Fruit fly (Drosophila melanogaster) Kc167 (cell line): Measurements from ENCODE around the gene PMP34.

Experiments
- Myc ChIP-seq: fragments of >200 bp; optimal IDR thresholded peaks from 2 replicates; lab custom pipeline; 2017; ENCODE audit warnings: missing external identifiers
- Sin3A ChIP-seq: fragments of >200 bp; optimal IDR thresholded peaks from 2 replicates; lab custom pipeline; 2018; ENCODE audit warnings: missing external identifiers
- h ChIP-seq: fragments of >200 bp; optimal IDR thresholded peaks from 3 replicates; lab custom pipeline; 2018; ENCODE audit warnings: missing external identifiers
- insv ChIP-seq: fragments of >200 bp; optimal IDR thresholded peaks from 3 replicates; lab custom pipeline; 2018; ENCODE audit warnings: missing external identifiers
- psq ChIP-seq: fragments of >200 bp; optimal IDR thresholded peaks from 2 replicates; lab custom pipeline; 2017; ENCODE audit warnings: missing external identifiers
- ttk ChIP-seq: sonication (Bioruptor generic); optimal IDR thresholded peaks from 2 replicates; lab custom pipeline; 2017; ENCODE audit warnings: missing external identifiers

Gene PMP34

DNA sequence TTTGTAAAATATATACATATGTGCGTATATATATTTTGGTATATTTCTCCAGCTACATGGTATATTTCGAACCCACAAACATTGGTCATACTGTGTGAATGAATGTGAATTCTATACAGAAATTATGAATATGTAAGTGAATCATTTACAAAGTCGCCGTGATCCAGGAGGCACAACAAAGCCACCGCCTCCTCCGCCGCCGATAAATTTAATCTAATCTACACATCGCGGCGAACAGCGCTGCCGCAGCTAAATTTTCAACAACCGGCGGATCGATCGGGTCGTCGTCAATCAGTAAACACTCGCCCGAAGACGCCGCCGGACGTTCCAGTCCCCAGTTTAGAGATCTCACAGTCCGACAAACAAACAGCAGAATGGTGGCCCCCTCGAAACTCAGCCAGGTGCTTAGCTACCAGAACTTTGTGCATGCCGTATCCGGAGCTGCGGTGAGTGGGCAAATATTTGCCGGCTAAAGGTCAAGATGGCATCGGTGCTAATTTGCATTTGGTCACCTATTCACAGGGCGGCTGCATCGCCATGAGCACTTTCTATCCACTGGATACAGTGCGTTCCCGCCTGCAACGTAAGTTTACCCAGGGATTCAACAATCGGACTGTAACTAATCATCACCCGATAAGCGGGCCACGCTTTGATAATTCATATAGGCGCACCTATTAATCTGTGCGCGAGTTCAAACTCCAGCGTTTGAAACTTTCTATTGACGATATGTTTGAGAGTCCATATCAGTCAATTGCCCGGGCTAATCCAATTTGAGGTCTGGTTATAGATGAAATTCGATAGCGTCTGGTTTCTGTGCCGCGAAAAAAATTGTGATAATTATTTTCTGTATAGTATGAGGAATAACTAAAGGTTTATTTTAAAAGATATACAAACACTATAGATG is at the start of gene PMP34:
PMP34 (plus strand) TSS at position 79 of the 904 bp plus-strand sequence.
- TF ChIP-seq h (lab: Kevin White, UChicago) (no peak), Sin3A (lab: Kevin White, UChicago) (no peak), ttk (lab: Kevin White, UChicago) (no peak), Myc (lab: Kevin White, UChicago) (no peak), psq (lab: Kevin White, UChicago) (no peak), insv (lab: Kevin White, UChicago) (no peak)

DNA sequence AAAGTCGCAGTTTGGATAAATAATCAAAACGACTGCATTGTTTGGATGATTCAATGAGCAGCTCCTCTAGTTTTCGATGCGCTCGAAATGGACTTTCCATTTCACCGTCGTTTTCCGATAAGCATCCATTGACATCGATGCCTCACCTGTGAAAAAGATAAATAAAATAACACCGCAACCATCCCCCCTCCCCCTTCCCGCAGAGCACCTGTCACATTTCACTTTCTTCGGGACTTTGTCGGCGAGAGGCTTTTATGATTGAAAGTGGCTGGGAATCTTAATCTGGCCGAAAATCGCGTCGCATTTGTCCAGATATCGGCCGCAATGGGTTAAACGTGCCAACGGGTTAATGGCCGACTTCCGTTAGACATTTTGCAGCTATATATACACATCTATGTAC is 49.3 kb upstream of the PMP34 start:
- TF ChIP-seq Sin3A (lab: Kevin White, UChicago) (no peak), ttk (lab: Kevin White, UChicago) (no peak)

dm6 chr3L:4269920-4270319 is 48.6 kb upstream of the PMP34 start:
- TF ChIP-seq h (lab: Kevin White, UChicago) (no peak), Myc (lab: Kevin White, UChicago) (no peak), psq (lab: Kevin White, UChicago) (no peak), insv (lab: Kevin White, UChicago) (no peak), ttk (lab: Kevin White, UChicago) (no peak), Sin3A (lab: Kevin White, UChicago) (no peak)

dm6 chr3L:4270949-4271827 is 47.4 kb upstream of the PMP34 start:
- TF ChIP-seq ttk (lab: Kevin White, UChicago) (no peak), insv (lab: Kevin White, UChicago) (no peak), h (lab: Kevin White, UChicago) (no peak), psq (lab: Kevin White, UChicago) (no peak), Myc (lab: Kevin White, UChicago) (no peak), Sin3A (lab: Kevin White, UChicago) (no peak)

DNA sequence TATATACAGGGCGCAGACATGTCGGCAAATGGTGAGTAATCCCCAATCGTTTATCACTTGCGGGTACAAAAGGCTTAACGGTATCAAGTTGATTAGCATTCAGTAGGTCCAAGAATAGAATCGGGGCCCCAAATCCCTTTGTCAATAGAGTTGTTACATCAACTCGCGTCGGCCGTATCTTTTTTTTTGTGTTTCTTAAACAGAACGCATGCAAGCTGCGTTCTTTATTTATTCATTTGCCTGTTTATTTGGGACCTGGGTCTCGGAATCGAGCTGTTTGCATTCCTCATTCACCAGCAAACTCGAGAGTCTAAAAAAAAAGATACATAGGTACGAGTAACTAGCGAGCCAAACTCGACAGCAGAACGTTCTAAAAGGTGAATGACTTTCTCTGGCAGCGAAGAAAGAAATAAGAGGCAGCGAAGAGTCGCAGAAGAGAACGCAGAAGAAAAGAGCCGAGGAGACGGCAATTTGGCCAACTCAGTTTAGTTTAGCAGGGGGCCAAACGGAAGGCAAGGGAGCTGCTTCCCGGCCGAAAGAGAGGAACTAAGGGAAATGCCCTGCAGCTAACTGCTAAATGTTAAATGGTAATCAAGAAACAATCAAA is 46.3 kb upstream of the PMP34 start:
- no peak for TF ChIP-seq psq (lab: Kevin White, UChicago)
- no peak for TF ChIP-seq insv (lab: Kevin White, UChicago)
- TF ChIP-seq ttk (lab: Kevin White, UChicago): no peak
- no peak for TF ChIP-seq Myc (lab: Kevin White, UChicago)
- no peak for TF ChIP-seq h (lab: Kevin White, UChicago)

DNA sequence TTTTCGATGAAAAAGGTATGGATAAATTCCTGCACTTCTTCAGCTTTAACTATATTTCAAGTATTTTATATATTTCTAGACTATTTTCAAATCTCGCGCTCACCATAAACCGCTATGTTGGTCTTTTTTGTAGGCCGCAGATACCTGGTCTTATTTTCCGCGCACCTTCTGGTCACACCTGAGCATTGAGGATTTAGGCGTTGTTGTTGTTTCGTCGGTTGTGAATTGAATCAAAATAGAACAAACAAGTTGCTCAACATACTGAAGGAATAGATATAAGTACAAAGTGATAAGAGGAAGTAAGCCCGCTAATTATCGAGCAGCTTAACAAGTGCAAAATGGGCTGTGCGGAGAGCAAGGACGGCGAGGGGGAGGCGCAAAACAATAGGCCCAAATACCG is 40.8 kb upstream of the PMP34 start, which contains the start of gene Ctl1:
Ctl1 (plus strand) TSS at position 167 of the 400 bp plus-strand sequence.
- TF ChIP-seq Sin3A (lab: Kevin White, UChicago): no peak
- TF ChIP-seq insv (lab: Kevin White, UChicago): no peak
- no peak for TF ChIP-seq h (lab: Kevin White, UChicago)
- TF ChIP-seq psq (lab: Kevin White, UChicago): no peak
- no peak for TF ChIP-seq ttk (lab: Kevin White, UChicago)
- no peak for TF ChIP-seq Myc (lab: Kevin White, UChicago)

dm6 chr3L:4282627-4283026 is 35.9 kb upstream of the PMP34 start, which contains the start of gene CG11583:
TSS of gene CG11583 (minus strand) at chr3L:4282817.
- TF ChIP-seq insv (lab: Kevin White, UChicago) (no peak), psq (lab: Kevin White, UChicago) (no peak), Myc (lab: Kevin White, UChicago) (no peak), ttk (lab: Kevin White, UChicago) (no peak), h (lab: Kevin White, UChicago) (no peak), Sin3A (lab: Kevin White, UChicago) (no peak)

DNA sequence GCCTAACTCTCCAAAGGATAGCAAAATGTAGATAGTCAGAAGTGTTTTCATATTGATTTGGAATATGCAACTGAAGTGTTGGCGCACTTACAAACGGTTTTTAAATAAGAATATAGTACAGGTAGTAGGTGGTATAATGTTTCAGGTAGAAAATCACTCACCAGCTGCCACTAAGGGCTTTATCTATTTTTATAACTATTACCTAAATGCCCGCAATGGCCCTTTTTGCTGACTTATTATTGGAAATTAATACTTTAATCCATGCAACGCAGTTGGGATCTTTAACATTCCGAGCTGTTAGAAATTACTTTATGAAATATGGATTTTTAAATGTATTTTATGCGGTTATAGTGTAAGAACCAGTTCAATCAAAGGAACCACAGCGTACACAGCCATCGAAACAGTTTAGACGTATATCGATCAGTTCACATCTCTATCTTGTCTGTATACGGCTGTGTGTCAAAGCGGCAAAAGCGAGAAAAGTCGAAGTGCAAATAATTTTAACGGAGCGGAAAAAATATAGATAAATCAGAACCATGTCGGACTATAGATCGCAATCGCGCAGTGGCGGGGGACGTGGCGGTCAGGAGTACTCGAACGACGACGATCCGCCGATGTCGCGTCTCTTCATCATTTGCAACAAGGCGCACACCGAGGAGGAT is 35.0 kb upstream of the PMP34 start, which contains the start of the genes srw and CG1316:
srw (minus strand) TSS at position 51 of the 662 bp plus-strand sequence.
CG1316 (plus strand) TSS at position 424 of the 662 bp plus-strand sequence.
- TF ChIP-seq ttk (lab: Kevin White, UChicago) (no peak), insv (lab: Kevin White, UChicago) (no peak), h (lab: Kevin White, UChicago) (no peak), psq (lab: Kevin White, UChicago) (no peak), Sin3A (lab: Kevin White, UChicago) (no peak), Myc (lab: Kevin White, UChicago) (no peak)

- TF ChIP-seq ttk (lab: Kevin White, UChicago) (no peak), h (lab: Kevin White, UChicago) (no peak), insv (lab: Kevin White, UChicago) (no peak), Sin3A (lab: Kevin White, UChicago) (no peak), Myc (lab: Kevin White, UChicago) (no peak), psq (lab: Kevin White, UChicago) (no peak)
Observed at dm6 chr3L:4286784-4287183, 31.8 kb upstream of the PMP34 start, which contains the start of gene TfIIEbeta. TSS of gene TfIIEbeta (plus strand) at chr3L:4287038.

dm6 chr3L:4288591-4289056 is 29.9 kb upstream of the PMP34 start, which contains the start of gene Hexo1:
TSS of gene Hexo1 (plus strand) at chr3L:4288641.
- TF ChIP-seq Sin3A (lab: Kevin White, UChicago): no peak
- TF ChIP-seq Myc (lab: Kevin White, UChicago): no peak
- TF ChIP-seq ttk (lab: Kevin White, UChicago): no peak
- no peak for TF ChIP-seq psq (lab: Kevin White, UChicago)
- TF ChIP-seq h (lab: Kevin White, UChicago): no peak
- no peak for TF ChIP-seq insv (lab: Kevin White, UChicago)
